Fruit fly (Drosophila melanogaster) whole organism, embryonic: ENCODE data around the gene CG10208.
A peak's percentile ranks its signal among the peaks of the same experiment; 100 is the strongest.

Source experiments
- Asciz ChIP-seq: fragments of 200-800 bp; sonication (Bioruptor generic); optimal IDR thresholded peaks from 2 replicates; lab custom pipeline; 2017; ENCODE audit warnings: missing biosample characterization, mild to moderate bottlenecking, missing genetic modification characterization, missing genetic modification reagents
- Atf3 ChIP-seq: fragments of 200-800 bp; sonication (Bioruptor generic); optimal IDR thresholded peaks from 3 replicates; lab custom pipeline; 2016; ENCODE audit warnings: missing biosample characterization, missing genetic modification characterization
- CG11093 ChIP-seq: fragments of 200-800 bp; sonication (Bioruptor generic); IDR thresholded peaks from 3 replicates; pipeline ENCODE4 v1.3.6; 2022; ENCODE audit warnings: missing biosample characterization, missing genetic modification characterization
- CG11695 ChIP-seq: fragments of 200-800 bp; sonication (Bioruptor generic); IDR thresholded peaks from 3 replicates; pipeline ENCODE4 v1.3.6; 2022; ENCODE audit warnings: missing biosample characterization, missing genetic modification characterization
- CG11723 ChIP-seq: fragments of 200-800 bp; sonication (Bioruptor generic); optimal IDR thresholded peaks from 2 replicates; lab custom pipeline; 2017; ENCODE audit warnings: missing biosample characterization, mild to moderate bottlenecking, missing genetic modification characterization
- CG12391 ChIP-seq: fragments of 200-800 bp; sonication (Bioruptor generic); optimal IDR thresholded peaks from 3 replicates; lab custom pipeline; 2018; ENCODE audit warnings: missing biosample characterization, mild to moderate bottlenecking, missing genetic modification characterization, moderate library complexity
- CG12744 ChIP-seq: fragments of 200-800 bp; sonication (Bioruptor generic); optimal IDR thresholded peaks from 2 replicates; lab custom pipeline; 2016; ENCODE audit warnings: missing biosample characterization, missing genetic modification characterization
- CG13123 ChIP-seq: fragments of 200-800 bp; sonication (Bioruptor generic); optimal IDR thresholded peaks from 2 replicates; lab custom pipeline; 2016; ENCODE audit warnings: missing biosample characterization, missing genetic modification characterization
- CG17361 ChIP-seq: fragments of 200-800 bp; sonication (Bioruptor generic); IDR thresholded peaks from 3 replicates; pipeline ENCODE4 v1.3.6; 2022; ENCODE audit warnings: missing biosample characterization, missing genetic modification characterization
- CG17912 ChIP-seq: fragments of 200-800 bp; sonication (Bioruptor generic); optimal IDR thresholded peaks from 2 replicates; lab custom pipeline; 2018; ENCODE audit warnings: missing biosample characterization, mild to moderate bottlenecking, missing genetic modification characterization
- CG1832 ChIP-seq: fragments of 200-800 bp; sonication (Bioruptor generic); optimal IDR thresholded peaks from 2 replicates; lab custom pipeline; 2017; ENCODE audit warnings: missing biosample characterization, mild to moderate bottlenecking, missing genetic modification characterization, inconsistent platforms
- CG2116 ChIP-seq: fragments of 200-800 bp; sonication (Bioruptor generic); optimal IDR thresholded peaks from 3 replicates; lab custom pipeline; 2018; ENCODE audit warnings: missing biosample characterization, mild to moderate bottlenecking, missing genetic modification characterization
- CG2712 ChIP-seq: fragments of 200-800 bp; optimal IDR thresholded peaks from 3 replicates; lab custom pipeline; 2019; ENCODE audit warnings: missing biosample characterization, mild to moderate bottlenecking, missing genetic modification characterization, moderate library complexity
- CG30403 ChIP-seq: fragments of 200-800 bp; sonication (Bioruptor generic); optimal IDR thresholded peaks from 3 replicates; lab custom pipeline; 2016; ENCODE audit warnings: missing biosample characterization, missing genetic modification characterization
- CG31365 ChIP-seq: fragments of 200-800 bp; sonication (Bioruptor generic); optimal IDR thresholded peaks from 2 replicates; lab custom pipeline; 2018; ENCODE audit warnings: missing biosample characterization, mild to moderate bottlenecking, missing genetic modification characterization
- CG31441 ChIP-seq: fragments of 200-800 bp; sonication (Bioruptor generic); IDR thresholded peaks from 2 replicates; pipeline ENCODE4 v1.3.6; 2022; ENCODE audit warnings: missing biosample characterization, missing genetic modification characterization
- CG3726 ChIP-seq: fragments of 200-800 bp; sonication (Bioruptor generic); IDR thresholded peaks from 3 replicates; pipeline ENCODE4, ENCODE4 v1.3.6; 2022; ENCODE audit warnings: missing biosample characterization, missing genetic modification characterization
- CG4730 ChIP-seq: fragments of 200-800 bp; sonication (Bioruptor generic); IDR thresholded peaks from 2 replicates; pipeline ENCODE4 v1.3.6; 2022; ENCODE audit warnings: missing biosample characterization, missing genetic modification characterization
- CG5245 ChIP-seq: fragments of 200-800 bp; sonication (Bioruptor generic); optimal IDR thresholded peaks from 3 replicates; lab custom pipeline; 2016; ENCODE audit warnings: missing biosample characterization, missing genetic modification characterization
- CG5953 ChIP-seq: fragments of 200-800 bp; sonication (Bioruptor generic); IDR thresholded peaks from 2 replicates; pipeline ENCODE4 v1.3.6; 2022; ENCODE audit warnings: missing biosample characterization, missing genetic modification characterization
- CG6654 ChIP-seq: fragments of 200-800 bp; sonication (Bioruptor generic); optimal IDR thresholded peaks from 2 replicates; lab custom pipeline; 2017; ENCODE audit warnings: missing biosample characterization, mild to moderate bottlenecking, missing genetic modification characterization
- CG8089 ChIP-seq: fragments of 200-800 bp; sonication (Bioruptor generic); optimal IDR thresholded peaks from 3 replicates; lab custom pipeline; 2016; ENCODE audit warnings: missing biosample characterization, missing genetic modification characterization
- CG8765 ChIP-seq: fragments of 200-800 bp; sonication (Bioruptor generic); IDR thresholded peaks from 2 replicates; pipeline ENCODE4 v1.3.6; 2022; ENCODE audit warnings: missing biosample characterization, missing genetic modification characterization
- CTCF ChIP-seq: fragments of 200-800 bp; sonication (Bioruptor generic); optimal IDR thresholded peaks from 2 replicates; lab custom pipeline; 2017; ENCODE audit warnings: missing biosample characterization, mild to moderate bottlenecking, missing genetic modification characterization, moderate library complexity
- CkIIα-i1 ChIP-seq: fragments of 200-800 bp; sonication (Bioruptor generic); IDR thresholded peaks from 2 replicates; pipeline ENCODE4 v1.3.6; 2022; ENCODE audit warnings: missing biosample characterization, missing genetic modification characterization
- Dp ChIP-seq: fragments of 200-800 bp; sonication (Bioruptor generic); optimal IDR thresholded peaks from 2 replicates; lab custom pipeline; 2018; ENCODE audit warnings: missing biosample characterization, mild to moderate bottlenecking, missing genetic modification characterization, moderate library complexity
- H15 ChIP-seq: fragments of 200-800 bp; sonication (Bioruptor generic); IDR thresholded peaks from 3 replicates; pipeline ENCODE4 v1.3.6; 2022; ENCODE audit warnings: missing biosample characterization, missing genetic modification characterization
- Hand ChIP-seq: fragments of 200-800 bp; sonication (Bioruptor generic); optimal IDR thresholded peaks from 2 replicates; lab custom pipeline; 2017; ENCODE audit warnings: mild to moderate bottlenecking, missing biosample characterization, missing genetic modification reagents, missing genetic modification characterization
- Rfx ChIP-seq: fragments of 200-800 bp; sonication (Bioruptor generic); IDR thresholded peaks from 2 replicates; pipeline ENCODE4 v1.3.6; 2022; ENCODE audit warnings: missing biosample characterization, missing genetic modification characterization
- Ssrp ChIP-seq: fragments of 200-800 bp; sonication (Bioruptor generic); optimal IDR thresholded peaks from 2 replicates; lab custom pipeline; 2018; ENCODE audit warnings: missing biosample characterization, mild to moderate bottlenecking, missing genetic modification characterization, moderate library complexity
- Trl ChIP-seq, 3 experiments: fragments of >200 bp in 2 of 3; fragments of 200-800 bp in 1 of 3; sonication (Bioruptor generic) in 1 of 3; optimal IDR thresholded peaks; 2 replicates in 1 of 3; 3 replicates in 2 of 3; lab custom pipeline; 2016 to 2017; ENCODE audit warnings: missing biosample characterization in 1 of 3, missing genetic modification characterization in 1 of 3
- chinmo ChIP-seq: fragments of 200-800 bp; sonication (Bioruptor generic); IDR thresholded peaks from 4 replicates; pipeline ENCODE4 v1.3.6; 2022; ENCODE audit warnings: missing biosample characterization, missing genetic modification characterization; ENCODE audit not compliant: partially characterized antibody
- fd96Cb ChIP-seq: fragments of 200-800 bp; sonication (Bioruptor generic); optimal IDR thresholded peaks from 2 replicates; lab custom pipeline; 2018; ENCODE audit warnings: missing biosample characterization, mild to moderate bottlenecking, missing genetic modification characterization, moderate library complexity
- gro ChIP-seq: fragments of 200-800 bp; sonication (Bioruptor generic); optimal IDR thresholded peaks from 2 replicates; lab custom pipeline; 2016; ENCODE audit warnings: missing biosample characterization, missing genetic modification characterization
- hb ChIP-seq: fragments of 200-800 bp; sonication (Bioruptor generic); IDR thresholded peaks from 3 replicates; pipeline ENCODE4 v1.3.6; 2022; ENCODE audit warnings: missing biosample characterization, missing genetic modification characterization; ENCODE audit not compliant: partially characterized antibody
- ken ChIP-seq: fragments of 200-800 bp; sonication (Bioruptor generic); IDR thresholded peaks from 3 replicates; pipeline ENCODE4 v1.3.6; 2022; ENCODE audit warnings: missing biosample characterization, missing genetic modification characterization
- nom ChIP-seq: fragments of 200-800 bp; sonication (Bioruptor generic); optimal IDR thresholded peaks from 2 replicates; lab custom pipeline; 2017; ENCODE audit warnings: missing biosample characterization, missing genetic modification characterization, mild to moderate bottlenecking, moderate library complexity, missing genetic modification reagents
- phol ChIP-seq: fragments of 200-800 bp; sonication (Bioruptor generic); optimal IDR thresholded peaks from 3 replicates; lab custom pipeline; 2018; ENCODE audit warnings: missing biosample characterization, mild to moderate bottlenecking, missing genetic modification characterization, moderate library complexity
- pzg ChIP-seq: fragments of 200-800 bp; sonication (Bioruptor generic); optimal IDR thresholded peaks from 3 replicates; lab custom pipeline; 2018; ENCODE audit warnings: missing biosample characterization, mild to moderate bottlenecking, missing genetic modification characterization, moderate library complexity
- rib ChIP-seq: fragments of 200-800 bp; sonication (Bioruptor generic); IDR thresholded peaks from 2 replicates; pipeline ENCODE4 v1.3.6; 2022; ENCODE audit warnings: missing biosample characterization, missing genetic modification characterization
- sens ChIP-seq: fragments of 200-800 bp; sonication (Bioruptor generic); peaks from one replicate; lab custom pipeline; 2016; ENCODE audit warnings: missing biosample characterization, missing genetic modification characterization
- slbo ChIP-seq: fragments of 200-800 bp; sonication (Bioruptor generic); IDR thresholded peaks from 2 replicates; pipeline ENCODE4 v1.3.6; 2022; ENCODE audit warnings: missing biosample characterization, missing genetic modification characterization
- ssp ChIP-seq: fragments of 200-800 bp; sonication (Bioruptor generic); IDR thresholded peaks from 2 replicates; pipeline ENCODE4 v1.3.6; 2022; ENCODE audit warnings: missing biosample characterization, missing genetic modification characterization
- trh ChIP-seq: fragments of 200-800 bp; sonication (Bioruptor generic); optimal IDR thresholded peaks from 2 replicates; lab custom pipeline; 2016; ENCODE audit warnings: missing biosample characterization, missing genetic modification characterization
- ttk ChIP-seq: fragments of 200-800 bp; sonication (Bioruptor generic); IDR thresholded peaks from 2 replicates; pipeline ENCODE4 v2.1.2; 2022; ENCODE audit warnings: missing biosample characterization, missing genetic modification characterization
- tx ChIP-seq: fragments of 200-800 bp; sonication (Bioruptor generic); optimal IDR thresholded peaks from 2 replicates; lab custom pipeline; 2016; ENCODE audit warnings: missing biosample characterization, missing genetic modification characterization
- unpg ChIP-seq: fragments of 200-800 bp; sonication (Bioruptor generic); optimal IDR thresholded peaks from 3 replicates; lab custom pipeline; 2018; ENCODE audit warnings: missing biosample characterization, mild to moderate bottlenecking, missing genetic modification characterization, moderate library complexity
- vvl ChIP-seq: fragments of 200-800 bp; sonication (Bioruptor generic); IDR thresholded peaks from 2 replicates; pipeline ENCODE4 v1.3.6; 2022; ENCODE audit warnings: missing biosample characterization, missing genetic modification characterization
- zen ChIP-seq: fragments of 200-800 bp; sonication (Bioruptor generic); optimal IDR thresholded peaks from 3 replicates; lab custom pipeline; 2018; ENCODE audit warnings: missing biosample characterization, mild to moderate bottlenecking, missing genetic modification characterization, moderate library complexity
- zfh1 ChIP-seq: fragments of 200-800 bp; sonication (Bioruptor generic); IDR thresholded peaks from 3 replicates; pipeline ENCODE4 v1.3.6; 2022; ENCODE audit warnings: missing biosample characterization, missing genetic modification characterization
- zfh2 ChIP-seq: fragments of 200-800 bp; sonication (Bioruptor generic); optimal IDR thresholded peaks from 2 replicates; lab custom pipeline; 2016; ENCODE audit warnings: missing biosample characterization, missing genetic modification characterization

Gene CG10208

dm6 chr3R:23788406-23789021 lies 14.6 kb upstream of the CG10208 start (continued):
- TF ChIP-seq CG8765 (GFP tag; lab: Robert Waterston, UW) (no peak), CG31365 (tag; lab: Kevin White, UChicago) (no peak), zfh1 (0 out of 3 replicates have a peak, but pooled peaks have one; percentile 13), CG8089 (no peak), Rfx (no peak), CG2712 (tag; lab: Kevin White, UChicago) (peak; percentile 16), CTCF (GFP tag; lab: Kevin White, UChicago) (no peak), CG5245 (GFP tag; lab: Kevin White, UChicago) (no peak), CG1832 (GFP tag; lab: Kevin White, UChicago) (no peak), CG17361 (GFP tag; lab: Robert Waterston, UW) (peak; percentile 41; the same call in 1 of the 3 replicates), Atf3 (GFP tag; lab: Kevin White, UChicago) (no peak), rib (GFP tag; lab: Robert Waterston, UW) (no peak), ttk (0 out of 2 replicates have a peak, but pooled peaks have one; percentile 8), unpg (GFP tag; lab: Kevin White, UChicago) (peak; percentile 21), CG11093 (GFP tag; lab: Robert Waterston, UW) (no peak), Ssrp (tag; lab: Kevin White, UChicago) (no peak), CG30403 (no peak), phol (tag; lab: Kevin White, UChicago) (peak; percentile 19), CG5953 (GFP tag; lab: Robert Waterston, UW) (no peak), trh (GFP tag; lab: Kevin White, UChicago) (no peak), pzg (GFP tag; lab: Kevin White, UChicago) (no peak), CG12744 (GFP tag; lab: Kevin White, UChicago) (no peak), gro (GFP tag; lab: Kevin White, UChicago) (no peak), CG3726 (GFP tag; lab: Robert Waterston, UW) (0 out of 3 replicates have a peak, but pooled peaks have one; percentile 4), Asciz (GFP tag; lab: Kevin White, UChicago) (no peak), Dp (GFP tag; lab: Kevin White, UChicago) (no peak), vvl (GFP tag; lab: Robert Waterston, UW) (peak; percentile 43; the same call in 1 of the 2 replicates), slbo (GFP tag; lab: Robert Waterston, UW) (no peak), tx (GFP tag; lab: Kevin White, UChicago) (no peak), CG11723 (GFP tag; lab: Kevin White, UChicago) (no peak), hb (GFP tag; lab: Robert Waterston, UW) (no peak), H15 (no peak), nom (GFP tag; lab: Kevin White, UChicago) (peak; percentile 69), fd96Cb (tag; lab: Kevin White, UChicago) (peak; percentile 3), CG31441 (GFP tag; lab: Robert Waterston, UW) (peak; percentile 32; the same call in 1 of the 2 replicates), chinmo (GFP tag; lab: Robert Waterston, UW) (0 out of 4 replicates have a peak, but pooled peaks have one; percentile 47), Hand (GFP tag; lab: Kevin White, UChicago) (no peak), CG6654 (GFP tag; lab: Kevin White, UChicago) (no peak), ssp (GFP tag; lab: Robert Waterston, UW) (no peak), sens (GFP tag; lab: Kevin White, UChicago) (peak; percentile 65), zen (tag; lab: Kevin White, UChicago) (no peak), zfh2 (GFP tag; lab: Kevin White, UChicago) (no peak), Trl (optimal IDR thresholded peaks at IDR 0.05; lab: Kevin White, UChicago) (no peak), Trl (GFP tag; optimal IDR thresholded peaks at IDR 0.05; lab: Kevin White, UChicago) (no peak), CG4730 (GFP tag; lab: Robert Waterston, UW) (no peak), CG2116 (no peak), CG11695 (GFP tag; lab: Robert Waterston, UW) (peak; percentile 45; the same call in 1 of the 3 replicates), CG13123 (GFP tag; lab: Kevin White, UChicago) (no peak), ken (GFP tag; lab: Robert Waterston, UW) (0 out of 3 replicates have a peak, but pooled peaks have one; percentile 4), CG12391 (tag; lab: Kevin White, UChicago) (no peak), CG17912 (GFP tag; lab: Kevin White, UChicago) (no peak), CkIIα-i1 (no peak)
